Fruit fly (Drosophila melanogaster) whole organism, embryonic: ENCODE results near the gene Usp30.

Experiments
- Atf6 ChIP-seq: fragments of 200-800 bp; sonication (Bioruptor generic); IDR thresholded peaks from 2 replicates; pipeline ENCODE4 v1.3.6; 2022; ENCODE audit warnings: missing biosample characterization, missing genetic modification characterization
- Blimp-1 ChIP-seq: fragments of 200-800 bp; sonication (Bioruptor generic); optimal IDR thresholded peaks from 3 replicates; lab custom pipeline; 2018; ENCODE audit warnings: missing biosample characterization, missing genetic modification characterization, mild to moderate bottlenecking, moderate library complexity, missing genetic modification reagents
- CG10267 ChIP-seq: fragments of 200-800 bp; sonication (Bioruptor generic); optimal IDR thresholded peaks from 2 replicates; lab custom pipeline; 2018; ENCODE audit warnings: missing biosample characterization, mild to moderate bottlenecking, missing genetic modification characterization, moderate library complexity
- CG10274 ChIP-seq: fragments of 200-800 bp; sonication (Bioruptor generic); optimal IDR thresholded peaks from 3 replicates; lab custom pipeline; 2017; ENCODE audit warnings: missing biosample characterization, mild to moderate bottlenecking, missing genetic modification characterization
- CG10431 ChIP-seq: fragments of 200-800 bp; sonication (Bioruptor generic); optimal IDR thresholded peaks from 3 replicates; lab custom pipeline; 2018; ENCODE audit warnings: missing biosample characterization, mild to moderate bottlenecking, missing genetic modification characterization
- CG10979 ChIP-seq: fragments of 200-800 bp; sonication (Bioruptor generic); optimal IDR thresholded peaks from 2 replicates; lab custom pipeline; 2018; ENCODE audit warnings: missing biosample characterization, mild to moderate bottlenecking, missing genetic modification characterization, moderate library complexity
- CG11504 ChIP-seq: fragments of 200-800 bp; sonication (Bioruptor generic); optimal IDR thresholded peaks from 3 replicates; lab custom pipeline; 2019; ENCODE audit warnings: missing biosample characterization, mild to moderate bottlenecking, missing genetic modification characterization, moderate library complexity
- CG11723 ChIP-seq: fragments of 200-800 bp; sonication (Bioruptor generic); optimal IDR thresholded peaks from 2 replicates; lab custom pipeline; 2017; ENCODE audit warnings: missing biosample characterization, mild to moderate bottlenecking, missing genetic modification characterization
- CG12104 ChIP-seq: fragments of 200-800 bp; sonication (Bioruptor generic); optimal IDR thresholded peaks from 3 replicates; lab custom pipeline; 2016; ENCODE audit warnings: missing biosample characterization, missing genetic modification characterization
- CG14710 ChIP-seq: fragments of 200-800 bp; sonication (Bioruptor generic); optimal IDR thresholded peaks from 3 replicates; lab custom pipeline; 2019; ENCODE audit warnings: missing biosample characterization, mild to moderate bottlenecking, missing genetic modification characterization, moderate library complexity
- CG15073 ChIP-seq: fragments of 200-800 bp; sonication (Bioruptor generic); optimal IDR thresholded peaks from 2 replicates; lab custom pipeline; 2016; ENCODE audit warnings: missing biosample characterization, missing genetic modification characterization
- CG1603 ChIP-seq: fragments of 200-800 bp; sonication (Bioruptor generic); optimal IDR thresholded peaks from 2 replicates; lab custom pipeline; 2019; ENCODE audit warnings: missing biosample characterization, mild to moderate bottlenecking, missing genetic modification characterization, moderate library complexity
- CG2120 ChIP-seq: fragments of 200-800 bp; sonication (Bioruptor generic); optimal IDR thresholded peaks from 3 replicates; lab custom pipeline; 2016; ENCODE audit warnings: missing biosample characterization, missing genetic modification characterization
- CG2199 ChIP-seq: fragments of 200-800 bp; sonication (Bioruptor generic); IDR thresholded peaks from 3 replicates; pipeline ENCODE4 v1.3.6; 2022; ENCODE audit warnings: missing biosample characterization, missing genetic modification characterization
- CG2875 ChIP-seq: fragments of 200-800 bp; sonication (Bioruptor generic); optimal IDR thresholded peaks from 2 replicates; lab custom pipeline; 2017; ENCODE audit warnings: missing biosample characterization, mild to moderate bottlenecking, missing genetic modification characterization, missing genetic modification reagents
- CG33557 ChIP-seq: fragments of 200-800 bp; sonication (Bioruptor generic); optimal IDR thresholded peaks from 2 replicates; lab custom pipeline; 2019; ENCODE audit warnings: missing biosample characterization, mild to moderate bottlenecking, missing genetic modification characterization, moderate library complexity
- CG3407 ChIP-seq: fragments of 200-800 bp; sonication (Bioruptor generic); optimal IDR thresholded peaks from 2 replicates; lab custom pipeline; 2018; ENCODE audit warnings: missing biosample characterization, mild to moderate bottlenecking, missing genetic modification characterization
- CG4707 ChIP-seq: fragments of 200-800 bp; sonication (Bioruptor generic); optimal IDR thresholded peaks from 2 replicates; lab custom pipeline; 2018; ENCODE audit warnings: missing biosample characterization, mild to moderate bottlenecking, missing genetic modification characterization, moderate library complexity
- CG8944 ChIP-seq: fragments of 200-800 bp; sonication (Bioruptor generic); optimal IDR thresholded peaks from 3 replicates; lab custom pipeline; 2016; ENCODE audit warnings: missing biosample characterization, missing genetic modification characterization
- CG9817 ChIP-seq: fragments of 200-800 bp; sonication (Bioruptor generic); optimal IDR thresholded peaks from 2 replicates; lab custom pipeline; 2018; ENCODE audit warnings: missing biosample characterization, mild to moderate bottlenecking, missing genetic modification characterization, moderate library complexity
- D ChIP-seq, 2 experiments: fragments of 200-800 bp in 1 of 2; fragments of >200 bp in 1 of 2; sonication (Bioruptor generic) in 1 of 2; optimal IDR thresholded peaks; 2 replicates in 1 of 2; 3 replicates in 1 of 2; lab custom pipeline; 2017; ENCODE audit warnings: mild to moderate bottlenecking in 1 of 2, missing biosample characterization in 1 of 2, missing genetic modification characterization in 1 of 2, missing genetic modification reagents in 1 of 2
- D19B ChIP-seq: fragments of 200-800 bp; sonication (Bioruptor generic); optimal IDR thresholded peaks from 2 replicates; lab custom pipeline; 2017; ENCODE audit warnings: missing biosample characterization, mild to moderate bottlenecking, missing genetic modification characterization
- Eip74EF ChIP-seq, 2 experiments: fragments of 200-800 bp in 1 of 2; fragments of >200 bp in 1 of 2; sonication (Bioruptor generic) in 1 of 2; optimal IDR thresholded peaks; 2 replicates each; lab custom pipeline; 2017 to 2019; ENCODE audit warnings: missing biosample characterization in 2 of 2, missing genetic modification characterization in 2 of 2, mild to moderate bottlenecking in 1 of 2, moderate library complexity in 1 of 2
- Fer2 ChIP-seq: fragments of 200-800 bp; sonication (Bioruptor generic); optimal IDR thresholded peaks from 2 replicates; lab custom pipeline; 2018; ENCODE audit warnings: missing biosample characterization, mild to moderate bottlenecking, missing genetic modification characterization, moderate library complexity
- HLH4C ChIP-seq: fragments of 200-800 bp; sonication (Bioruptor generic); IDR thresholded peaks from 3 replicates; pipeline ENCODE4 v1.3.6; 2022; ENCODE audit warnings: missing biosample characterization, missing genetic modification characterization; ENCODE audit not compliant: partially characterized antibody
- Med ChIP-seq: fragments of 200-800 bp; sonication (Bioruptor generic); peaks from one replicate; lab custom pipeline; 2016; ENCODE audit warnings: missing biosample characterization, missing genetic modification characterization, mild to moderate bottlenecking, inconsistent platforms, moderate library complexity
- NC2α ChIP-seq: fragments of 200-800 bp; sonication (Bioruptor generic); optimal IDR thresholded peaks from 2 replicates; lab custom pipeline; 2016; ENCODE audit warnings: missing biosample characterization, missing genetic modification characterization
- PHDP ChIP-seq: fragments of 200-800 bp; sonication (Bioruptor generic); optimal IDR thresholded peaks from 3 replicates; lab custom pipeline; 2018; ENCODE audit warnings: missing biosample characterization, mild to moderate bottlenecking, missing genetic modification characterization, moderate library complexity
- Sox102F ChIP-seq: fragments of 200-800 bp; sonication (Bioruptor generic); optimal IDR thresholded peaks from 2 replicates; lab custom pipeline; 2018; ENCODE audit warnings: missing biosample characterization, mild to moderate bottlenecking, missing genetic modification characterization, moderate library complexity
- Spps ChIP-seq: fragments of 200-800 bp; sonication (Bioruptor generic); optimal IDR thresholded peaks from 2 replicates; lab custom pipeline; 2018; ENCODE audit warnings: missing biosample characterization, mild to moderate bottlenecking, missing genetic modification characterization
- ara ChIP-seq: fragments of 200-800 bp; sonication (Bioruptor generic); IDR thresholded peaks from 2 replicates; pipeline ENCODE4 v1.3.6; 2022; ENCODE audit warnings: missing biosample characterization, missing genetic modification characterization
- dmrt11E ChIP-seq: fragments of 200-800 bp; sonication (Bioruptor generic); optimal IDR thresholded peaks from 3 replicates; lab custom pipeline; 2018; ENCODE audit warnings: missing biosample characterization, mild to moderate bottlenecking, missing genetic modification characterization, moderate library complexity
- dmrt99B ChIP-seq: fragments of 200-800 bp; sonication (Bioruptor generic); optimal IDR thresholded peaks from 2 replicates; lab custom pipeline; 2018; ENCODE audit warnings: missing biosample characterization, mild to moderate bottlenecking, missing genetic modification characterization, moderate library complexity
- dpn ChIP-seq, 2 experiments: fragments of 200-800 bp; sonication (Bioruptor generic); optimal IDR thresholded peaks; 3 replicates each; lab custom pipeline; 2016; ENCODE audit warnings: missing biosample characterization in 2 of 2, missing genetic modification characterization in 2 of 2
- emc ChIP-seq: fragments of 200-800 bp; sonication (Bioruptor generic); optimal IDR thresholded peaks from 2 replicates; lab custom pipeline; 2016; ENCODE audit warnings: missing biosample characterization, missing genetic modification characterization
- ems ChIP-seq: fragments of 200-800 bp; sonication (Bioruptor generic); optimal IDR thresholded peaks from 3 replicates; lab custom pipeline; 2016; ENCODE audit warnings: missing biosample characterization, missing genetic modification characterization
- exex ChIP-seq: fragments of 200-800 bp; sonication (Bioruptor generic); optimal IDR thresholded peaks from 4 replicates; lab custom pipeline; 2018; ENCODE audit warnings: missing biosample characterization, mild to moderate bottlenecking, missing genetic modification characterization, moderate library complexity
- gcm ChIP-seq: fragments of 200-800 bp; sonication (Bioruptor generic); optimal IDR thresholded peaks from 2 replicates; lab custom pipeline; 2019; ENCODE audit warnings: missing biosample characterization, mild to moderate bottlenecking, missing genetic modification characterization, moderate library complexity
- gem ChIP-seq: fragments of 200-800 bp; sonication (Bioruptor generic); optimal IDR thresholded peaks from 2 replicates; lab custom pipeline; 2019; ENCODE audit warnings: missing biosample characterization, mild to moderate bottlenecking, missing genetic modification characterization, moderate library complexity
- grau ChIP-seq: fragments of 200-800 bp; optimal IDR thresholded peaks from 3 replicates; lab custom pipeline; 2019; ENCODE audit warnings: missing biosample characterization, mild to moderate bottlenecking, missing genetic modification characterization, moderate library complexity
- insv ChIP-seq, 2 experiments: fragments of 200-800 bp; sonication (Bioruptor generic); optimal IDR thresholded peaks; 3 replicates each; lab custom pipeline; 2016 to 2018; ENCODE audit warnings: missing biosample characterization in 2 of 2, missing genetic modification characterization in 2 of 2
- row ChIP-seq: fragments of 200-800 bp; sonication (Bioruptor generic); IDR thresholded peaks from 3 replicates; pipeline ENCODE4 v1.3.6; 2022; ENCODE audit warnings: missing biosample characterization, missing genetic modification characterization
- slbo ChIP-seq: fragments of 200-800 bp; sonication (Bioruptor generic); IDR thresholded peaks from 2 replicates; pipeline ENCODE4 v1.3.6; 2022; ENCODE audit warnings: missing biosample characterization, missing genetic modification characterization
- tna ChIP-seq: fragments of 200-800 bp; sonication (Bioruptor generic); IDR thresholded peaks from 2 replicates; pipeline ENCODE4 v1.3.6; 2022; ENCODE audit warnings: missing biosample characterization, missing genetic modification characterization; ENCODE audit not compliant: partially characterized antibody
- toy ChIP-seq: fragments of 200-800 bp; sonication (Bioruptor generic); IDR thresholded peaks from 2 replicates; pipeline ENCODE4 v1.3.6; 2022; ENCODE audit warnings: missing biosample characterization, missing genetic modification characterization
- wdn ChIP-seq: fragments of 200-800 bp; sonication (Bioruptor generic); IDR thresholded peaks from 2 replicates; pipeline ENCODE4 v1.3.6; 2022; ENCODE audit warnings: missing biosample characterization, missing genetic modification characterization

Gene Usp30

DNA sequence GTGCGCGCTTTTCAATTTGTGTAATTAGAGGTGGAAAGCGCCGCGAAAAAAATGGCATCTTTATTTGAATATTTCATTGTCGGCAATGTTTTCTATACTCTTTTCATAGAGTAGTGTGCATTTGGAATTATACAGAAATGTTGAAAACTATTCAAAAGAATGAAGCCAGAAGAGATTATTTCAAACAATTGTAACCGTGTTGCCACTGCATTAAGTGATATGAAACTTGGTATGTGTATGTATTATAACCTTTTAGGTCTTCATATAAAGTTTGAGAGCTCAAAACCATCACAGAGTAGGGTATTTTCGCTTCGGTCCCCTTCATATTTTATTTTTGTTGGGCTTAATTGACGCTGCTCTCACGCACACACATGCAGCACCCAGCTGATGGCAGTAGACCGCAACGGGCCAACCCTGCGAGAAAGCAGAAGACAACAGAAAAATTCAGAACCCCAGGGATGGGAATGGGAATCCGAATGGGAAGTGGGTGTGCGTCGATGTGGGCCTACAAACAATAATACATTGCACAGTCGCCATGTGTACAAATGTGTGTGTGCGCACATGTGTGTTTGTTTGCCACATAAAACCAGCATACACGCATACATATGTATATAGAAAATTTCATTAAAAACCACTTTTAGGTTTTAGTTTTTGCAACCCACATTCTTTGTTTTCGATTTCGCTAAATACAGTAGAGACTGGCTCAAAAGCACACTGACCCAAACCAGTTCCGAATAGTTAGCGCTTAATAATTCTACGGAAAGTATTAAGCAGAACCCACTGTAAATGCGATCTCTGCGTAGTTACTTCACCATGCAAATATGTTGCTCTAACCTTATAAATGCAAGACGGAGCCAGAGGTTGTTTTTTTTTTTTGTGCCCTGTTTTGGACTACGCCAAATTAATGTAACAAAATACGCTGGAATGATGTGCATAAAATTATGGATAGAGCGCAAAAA, 15.2 kb upstream of the Usp30 start:
- TF ChIP-seq CG12104 (GFP tag; lab: Kevin White, UChicago) (no peak), CG15073 (no peak), dpn (GFP tag; optimal IDR thresholded peaks at IDR 0.05; lab: Kevin White, UChicago) (peak in 1 of 2 experiments; percentile 1), D19B (GFP tag; lab: Kevin White, UChicago) (peak; percentile 7), wdn (GFP tag; lab: Robert Waterston, UW) (peak; percentile 43; the same call in 1 of the 2 replicates), CG10267 (peak; percentile 6), gem (tag; lab: Kevin White, UChicago) (peak; percentile 60), slbo (GFP tag; lab: Robert Waterston, UW) (peak; percentile 45; the same call in 1 of the 2 replicates), CG10979 (tag; lab: Kevin White, UChicago) (peak; percentile 30), CG10431 (GFP tag; lab: Kevin White, UChicago) (no peak), exex (tag; lab: Kevin White, UChicago) (no peak), Atf6 (GFP tag; lab: Robert Waterston, UW) (no peak), Eip74EF (GFP tag; optimal IDR thresholded peaks at IDR 0.05; lab: Kevin White, UChicago) (no peak), CG1603 (tag; lab: Kevin White, UChicago) (peak; percentile 6), ara (GFP tag; lab: Robert Waterston, UW) (no peak), NC2α (GFP tag; lab: Kevin White, UChicago) (no peak), HLH4C (GFP tag; lab: Robert Waterston, UW) (no peak), emc (GFP tag; lab: Kevin White, UChicago) (no peak), PHDP (peak; percentile 3), toy (GFP tag; lab: Robert Waterston, UW) (no peak), ems (GFP tag; lab: Kevin White, UChicago) (peak; percentile 7), gcm (GFP tag; lab: Kevin White, UChicago) (peak; percentile 57), CG11723 (GFP tag; lab: Kevin White, UChicago) (no peak), dmrt11E (tag; lab: Kevin White, UChicago) (peak; percentile 43), CG3407 (no peak), Med (GFP tag; lab: Kevin White, UChicago) (peak; percentile 69), CG8944 (GFP tag; lab: Kevin White, UChicago) (no peak), row (peak; percentile 60), dmrt99B (tag; lab: Kevin White, UChicago) (peak; percentile 31), CG2120 (GFP tag; lab: Kevin White, UChicago) (peak; percentile 29), Blimp-1 (GFP tag; lab: Kevin White, UChicago) (peak; percentile 17), Sox102F (peak; percentile 31), D (optimal IDR thresholded peaks at IDR 0.05; lab: Kevin White, UChicago) (no peak), D (GFP tag; optimal IDR thresholded peaks at IDR 0.05; lab: Kevin White, UChicago) (no peak), CG10274 (peak; percentile 36), CG14710 (tag; lab: Kevin White, UChicago) (peak; percentile 15), CG4707 (GFP tag; lab: Kevin White, UChicago) (no peak), CG33557 (no peak), CG2875 (no peak), CG9817 (peak; percentile 10), grau (tag; lab: Kevin White, UChicago) (peak; percentile 78), Spps (no peak), Fer2 (no peak), CG2199 (GFP tag; lab: Robert Waterston, UW) (peak; percentile 26; the same call in 1 of the 3 replicates), insv (GFP tag; optimal IDR thresholded peaks at IDR 0.05; lab: Kevin White, UChicago) (no peak), tna (GFP tag; lab: Robert Waterston, UW) (no peak), CG11504 (peak; percentile 40)
